Worm (Caenorhabditis elegans) whole organism, L3 larva: ENCODE results near the gene ttr-15.

ENCODE experiments used
- ZK546.5 ChIP-seq: sonication (generic microtip); optimal IDR thresholded peaks from 2 replicates; lab custom pipeline; 2017; ENCODE audit warnings: missing biosample characterization, missing genetic modification characterization
- ceh-16 ChIP-seq: sonication (generic microtip); optimal IDR thresholded peaks from 2 replicates; lab custom pipeline; 2017; ENCODE audit warnings: missing biosample characterization, missing genetic modification characterization
- egl-27 ChIP-seq: sonication (generic microtip); optimal IDR thresholded peaks from 4 replicates; lab custom pipeline; 2017; ENCODE audit warnings: missing biosample characterization, missing genetic modification reagents, missing genetic modification characterization
- nhr-12 ChIP-seq: fragments of 150-350 bp; optimal IDR thresholded peaks from 2 replicates; lab custom pipeline; 2014; ENCODE audit warnings: missing biosample characterization, missing genetic modification characterization
- nhr-28 ChIP-seq: fragments of 150-350 bp; optimal IDR thresholded peaks from 2 replicates; lab custom pipeline; 2014; ENCODE audit warnings: missing biosample characterization, missing genetic modification characterization

DNA sequence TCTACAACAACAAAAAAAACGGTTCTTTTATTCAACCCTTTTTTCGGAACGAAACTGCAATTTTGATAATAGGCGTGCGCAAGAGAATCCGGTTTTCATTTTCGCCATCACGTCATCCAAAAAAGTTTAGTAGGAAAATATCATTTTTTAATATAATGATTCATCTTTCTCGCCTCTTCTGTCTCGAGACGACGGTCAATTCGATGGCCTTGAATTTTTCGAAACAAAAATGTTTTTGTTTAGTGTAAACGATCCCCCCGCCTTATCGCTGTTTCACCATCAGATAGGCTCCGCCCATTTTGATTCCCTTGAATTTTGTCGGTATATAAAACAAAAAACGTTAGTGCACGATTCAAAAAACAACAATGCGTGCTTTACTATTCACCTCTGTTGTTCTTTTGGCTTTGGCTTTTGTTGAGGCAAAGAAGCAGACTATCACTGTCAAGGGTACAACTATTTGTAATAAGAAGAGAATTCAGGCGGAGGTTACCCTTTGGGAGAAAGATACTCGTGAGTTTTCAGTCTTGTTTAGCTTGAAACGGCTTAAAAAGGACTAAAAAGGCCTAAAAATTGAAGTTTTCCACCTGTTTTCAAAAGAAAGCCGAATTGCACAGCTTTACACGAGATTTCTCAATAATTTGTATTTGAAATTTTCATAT lies at the start of gene ttr-15:
- no peak for TF ChIP-seq nhr-28 (tag; lab: Kevin White, UChicago)
- TF ChIP-seq egl-27 (tag; lab: Kevin White, UChicago), result no peak
- TF ChIP-seq ZK546.5 (tag; lab: Kevin White, UChicago), result no peak
- no peak for TF ChIP-seq nhr-12 (tag; lab: Kevin White, UChicago)
- no peak for TF ChIP-seq ceh-16 (tag; lab: Kevin White, UChicago)
